Fruit fly (Drosophila melanogaster): ENCODE measurements around the gene CG34011.
A peak's percentile ranks its signal among the peaks of the same experiment; 100 is the strongest.

The CG34011 gene

DNA sequence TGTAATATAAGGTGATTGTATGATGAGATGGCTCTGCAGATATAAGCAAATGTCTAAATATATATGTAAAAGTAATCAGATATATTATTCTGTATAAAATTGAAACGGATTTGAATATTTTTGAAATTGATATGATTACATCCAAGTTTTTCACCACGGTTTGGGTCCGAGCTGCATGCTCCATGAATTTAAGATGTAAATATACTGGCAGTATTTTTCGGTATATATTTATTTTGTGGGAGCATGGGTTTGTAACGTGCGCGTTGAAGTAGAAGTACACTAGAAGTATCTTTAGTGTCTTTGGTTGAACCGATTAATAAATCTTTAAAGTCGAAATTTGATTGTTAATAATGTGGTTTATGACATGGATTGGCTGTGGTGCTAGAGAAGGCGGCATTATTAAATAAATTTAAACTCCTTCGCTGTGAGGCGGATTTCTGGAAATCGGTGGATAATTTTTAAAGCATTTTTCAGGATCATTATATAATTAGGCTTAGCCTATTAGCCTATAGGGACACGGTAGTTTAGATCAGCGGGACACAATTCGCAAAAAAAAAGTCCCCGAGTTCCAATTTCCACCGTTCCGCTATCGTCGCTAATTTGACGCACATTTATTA is 7.5 kb downstream of the CG34011 start (continued):
- TF ChIP-seq CG3407 (GFP tag; optimal IDR thresholded peaks at IDR 0.05) = no peak
- no peak for TF ChIP-seq Meics (GFP tag; optimal IDR thresholded peaks at IDR 0.05)
- no peak for TF ChIP-seq CG11093 (GFP tag; IDR thresholded peaks at IDR 0.05)
- TF ChIP-seq CG2199 (GFP tag; IDR thresholded peaks at IDR 0.05) = peak; percentile 59; the same call in 1 of the 3 replicates
- TF ChIP-seq tll (GFP tag; optimal IDR thresholded peaks at IDR 0.05) = no peak
- TF ChIP-seq Fer1 (GFP tag; optimal IDR thresholded peaks at IDR 0.05) = no peak
- no peak for TF ChIP-seq CG10431 (GFP tag; optimal IDR thresholded peaks at IDR 0.05)
- TF ChIP-seq sisA (GFP tag; IDR thresholded peaks at IDR 0.05) = no peak
- no peak for TF ChIP-seq Scr (GFP tag; IDR thresholded peaks at IDR 0.05; ENCODE audit: partially characterized antibody)
- no peak for TF ChIP-seq so (GFP tag; IDR thresholded peaks at IDR 0.05)
- TF ChIP-seq row (GFP tag; IDR thresholded peaks at IDR 0.05) = no peak
- TF ChIP-seq org-1 (GFP tag; optimal IDR thresholded peaks at IDR 0.05) = no peak
- no peak for TF ChIP-seq lmd (GFP tag; IDR thresholded peaks at IDR 0.05)
- no peak for TF ChIP-seq Sox102F (GFP tag; optimal IDR thresholded peaks at IDR 0.05)
- no peak for TF ChIP-seq tin (GFP tag; optimal IDR thresholded peaks at IDR 0.05)
- no peak for TF ChIP-seq prd (optimal IDR thresholded peaks at IDR 0.05)
- TF ChIP-seq prd (GFP tag; IDR thresholded peaks at IDR 0.05) = peak; percentile 9; the same call in 1 of the 3 replicates
- no peak for TF ChIP-seq CG33213 (GFP tag; optimal IDR thresholded peaks at IDR 0.05)
- no peak for TF ChIP-seq Blimp-1 (GFP tag; optimal IDR thresholded peaks at IDR 0.05)
- TF ChIP-seq CG15601 (tag; optimal IDR thresholded peaks at IDR 0.05) = peak; percentile 1
- TF ChIP-seq otp (GFP tag; IDR thresholded peaks at IDR 0.05) = no peak
- no peak for TF ChIP-seq gcm2 (GFP tag; optimal IDR thresholded peaks at IDR 0.05)
- no peak for TF ChIP-seq sob (GFP tag; IDR thresholded peaks at IDR 0.05)
- no peak for TF ChIP-seq sens-2 (GFP tag; IDR thresholded peaks at IDR 0.05)
- TF ChIP-seq CG11695 (GFP tag; IDR thresholded peaks at IDR 0.05) = 0 out of 3 replicates have a peak, but pooled peaks have one; percentile 15
- no peak for TF ChIP-seq exex (tag; optimal IDR thresholded peaks at IDR 0.05)
- TF ChIP-seq CG32532 (GFP tag; IDR thresholded peaks at IDR 0.05) = peak; percentile 5; the same call in 1 of the 2 replicates
- no peak for TF ChIP-seq jing (GFP tag; optimal IDR thresholded peaks at IDR 0.05)
- no peak for TF ChIP-seq vnd (GFP tag; IDR thresholded peaks at IDR 0.05; ENCODE audit: partially characterized antibody)
- no peak for TF ChIP-seq gcm (GFP tag; optimal IDR thresholded peaks at IDR 0.05)
- no peak for TF ChIP-seq btn (GFP tag; optimal IDR thresholded peaks at IDR 0.05)
- TF ChIP-seq CG17328 (GFP tag; IDR thresholded peaks at IDR 0.05) = no peak
- TF ChIP-seq CG11085 (GFP tag; IDR thresholded peaks at IDR 0.05) = no peak

dm6 chr2L:5724521-5725023 is 8.1 kb downstream of the CG34011 start, which contains the start of gene CG11030:
TSS of gene CG11030 (plus strand) at chr2L:5724656.
- TF ChIP-seq nmo (GFP tag; optimal IDR thresholded peaks at IDR 0.05) (peak; percentile 30), ase (GFP tag; IDR thresholded peaks at IDR 0.05) (no peak), CG9797 (GFP tag; optimal IDR thresholded peaks at IDR 0.05) (no peak), sens-2 (GFP tag; IDR thresholded peaks at IDR 0.05) (no peak), so (GFP tag; IDR thresholded peaks at IDR 0.05) (no peak), CG6854 (GFP tag; optimal IDR thresholded peaks at IDR 0.05) (no peak), CG15011 (GFP tag; optimal IDR thresholded peaks at IDR 0.05) (no peak), Side (GFP tag; optimal IDR thresholded peaks at IDR 0.05) (no peak), CG10147 (GFP tag; optimal IDR thresholded peaks at IDR 0.05) (no peak), CG42726 (GFP tag; IDR thresholded peaks at IDR 0.05; ENCODE audit: partially characterized antibody) (peak; percentile 100), tio (GFP tag; optimal IDR thresholded peaks at IDR 0.05) (no peak), Meics (GFP tag; optimal IDR thresholded peaks at IDR 0.05) (no peak), CG9609 (GFP tag; optimal IDR thresholded peaks at IDR 0.05) (peak; percentile 3), CG7372 (GFP tag; IDR thresholded peaks at IDR 0.05) (no peak), Max (GFP tag; optimal IDR thresholded peaks at IDR 0.05) (peak; percentile 62), CG18011 (GFP tag; optimal IDR thresholded peaks at IDR 0.05) (no peak), CG7963 (GFP tag; IDR thresholded peaks at IDR 0.05; ENCODE audit: partially characterized antibody) (peak; percentile 100), TFAM (GFP tag; optimal IDR thresholded peaks at IDR 0.05) (no peak), CHES-1-like (GFP tag; optimal IDR thresholded peaks at IDR 0.05) (peak; percentile 46), CG2120 (GFP tag; optimal IDR thresholded peaks at IDR 0.05) (no peak), CG1602 (GFP tag; optimal IDR thresholded peaks at IDR 0.05) (no peak)
